Fruit fly (Drosophila melanogaster) whole organism, prepupa: ENCODE results near the gene Notum.
A peak's percentile ranks its signal among the peaks of the same experiment; 100 is the strongest.

Experiments used
- Blimp-1 ChIP-seq: fragments of 200-800 bp; sonication (Bioruptor generic); optimal IDR thresholded peaks from 3 replicates; lab custom pipeline; 2017; ENCODE audit warnings: missing biosample characterization, missing genetic modification characterization, mild to moderate bottlenecking, moderate library complexity, missing genetic modification reagents
- CG10669 ChIP-seq: fragments of 200-800 bp; sonication (Bioruptor generic); optimal IDR thresholded peaks from 3 replicates; lab custom pipeline; 2018; ENCODE audit warnings: missing biosample characterization, mild to moderate bottlenecking, missing genetic modification characterization, moderate library complexity
- CG11762 ChIP-seq: fragments of 200-800 bp; sonication (Bioruptor generic); optimal IDR thresholded peaks from 3 replicates; lab custom pipeline; 2016; ENCODE audit warnings: missing biosample characterization, missing genetic modification characterization; ENCODE audit not compliant: insufficient read depth
- CG11902 ChIP-seq: fragments of 200-800 bp; sonication (Bioruptor generic); optimal IDR thresholded peaks from 3 replicates; lab custom pipeline; 2016; ENCODE audit warnings: missing biosample characterization, missing genetic modification characterization
- CG15336 ChIP-seq: fragments of 200-800 bp; sonication (Bioruptor generic); IDR thresholded peaks from 2 replicates; pipeline ENCODE4 v1.3.6; 2022; ENCODE audit warnings: missing biosample characterization, missing genetic modification characterization
- CG1621 ChIP-seq: fragments of 200-800 bp; sonication (Bioruptor generic); optimal IDR thresholded peaks from 3 replicates; lab custom pipeline; 2018; ENCODE audit warnings: missing biosample characterization, mild to moderate bottlenecking, missing genetic modification characterization
- CG16779 ChIP-seq: fragments of 200-800 bp; sonication (Bioruptor generic); optimal IDR thresholded peaks from 3 replicates; lab custom pipeline; 2017; ENCODE audit warnings: missing biosample characterization, mild to moderate bottlenecking, missing genetic modification characterization
- CG3032 ChIP-seq: fragments of 200-800 bp; optimal IDR thresholded peaks from 2 replicates; lab custom pipeline; 2019; ENCODE audit warnings: missing biosample characterization, mild to moderate bottlenecking, missing genetic modification characterization, moderate library complexity
- CG31627 ChIP-seq: fragments of 200-800 bp; sonication (Bioruptor generic); optimal IDR thresholded peaks from 3 replicates; lab custom pipeline; 2016; ENCODE audit warnings: missing biosample characterization, missing genetic modification characterization
- CG3919 ChIP-seq: fragments of 200-800 bp; sonication (Bioruptor generic); optimal IDR thresholded peaks from 3 replicates; lab custom pipeline; 2016; ENCODE audit warnings: missing biosample characterization, missing genetic modification characterization
- CG4318 ChIP-seq: fragments of 200-800 bp; sonication (Bioruptor generic); optimal IDR thresholded peaks from 3 replicates; lab custom pipeline; 2017; ENCODE audit warnings: missing biosample characterization, mild to moderate bottlenecking, missing genetic modification characterization
- CG6276 ChIP-seq: fragments of 200-800 bp; sonication (Bioruptor generic); optimal IDR thresholded peaks from 2 replicates; lab custom pipeline; 2017; ENCODE audit warnings: missing biosample characterization, mild to moderate bottlenecking, missing genetic modification characterization
- CG6792 ChIP-seq: fragments of 200-800 bp; sonication (Bioruptor generic); optimal IDR thresholded peaks from 3 replicates; lab custom pipeline; 2016; ENCODE audit warnings: missing biosample characterization, missing genetic modification characterization
- CG6854 ChIP-seq: fragments of 200-800 bp; sonication (Bioruptor generic); optimal IDR thresholded peaks from 2 replicates; lab custom pipeline; 2017; ENCODE audit warnings: missing biosample characterization, mild to moderate bottlenecking, missing genetic modification characterization
- CG7368 ChIP-seq: fragments of 200-800 bp; sonication (Bioruptor generic); optimal IDR thresholded peaks from 3 replicates; lab custom pipeline; 2016; ENCODE audit warnings: missing biosample characterization, missing genetic modification characterization
- CG8119 ChIP-seq: fragments of 200-800 bp; sonication (Bioruptor generic); IDR thresholded peaks from 3 replicates; pipeline ENCODE4 v1.3.6; 2022; ENCODE audit warnings: missing biosample characterization, missing genetic modification characterization
- CG8319 ChIP-seq: fragments of 200-800 bp; sonication (Bioruptor generic); optimal IDR thresholded peaks from 3 replicates; lab custom pipeline; 2016; ENCODE audit warnings: missing biosample characterization, missing genetic modification characterization
- CG8632 ChIP-seq: fragments of 200-800 bp; sonication (Bioruptor generic); optimal IDR thresholded peaks from 3 replicates; lab custom pipeline; 2016; ENCODE audit warnings: missing biosample characterization, missing genetic modification characterization
- CG9139 ChIP-seq: fragments of 200-800 bp; sonication (Bioruptor generic); optimal IDR thresholded peaks from 3 replicates; lab custom pipeline; 2017; ENCODE audit warnings: missing biosample characterization, mild to moderate bottlenecking, missing genetic modification characterization
- Eip75B ChIP-seq: fragments of 200-800 bp; sonication (Bioruptor generic); optimal IDR thresholded peaks from 3 replicates; lab custom pipeline; 2016; ENCODE audit warnings: missing biosample characterization, missing genetic modification characterization
- Eip78C ChIP-seq: fragments of 200-800 bp; sonication (Bioruptor generic); peaks from one replicate; lab custom pipeline; 2016; ENCODE audit warnings: missing biosample characterization, missing genetic modification characterization
- Ets21C ChIP-seq: fragments of 200-800 bp; sonication (Bioruptor generic); optimal IDR thresholded peaks from 3 replicates; lab custom pipeline; 2016; ENCODE audit warnings: missing biosample characterization, missing genetic modification characterization
- Gug ChIP-seq: fragments of 200-800 bp; sonication (Bioruptor generic); IDR thresholded peaks from 2 replicates; pipeline ENCODE4 v1.3.6; 2022; ENCODE audit warnings: missing biosample characterization, missing genetic modification characterization
- Hr39 ChIP-seq: fragments of 200-800 bp; sonication (Bioruptor generic); optimal IDR thresholded peaks from 2 replicates; lab custom pipeline; 2016; ENCODE audit warnings: missing biosample characterization, missing genetic modification characterization
- OdsH ChIP-seq: fragments of 200-800 bp; sonication (Bioruptor generic); optimal IDR thresholded peaks from 3 replicates; lab custom pipeline; 2016; ENCODE audit warnings: missing biosample characterization, missing genetic modification characterization
- Smox ChIP-seq: fragments of 200-800 bp; sonication (Bioruptor generic); optimal IDR thresholded peaks from 3 replicates; lab custom pipeline; 2016; ENCODE audit warnings: missing biosample characterization, missing genetic modification characterization
- Sox14 ChIP-seq: fragments of 200-800 bp; sonication (Bioruptor generic); optimal IDR thresholded peaks from 3 replicates; lab custom pipeline; 2016; ENCODE audit warnings: missing biosample characterization, missing genetic modification characterization
- Sox15 ChIP-seq: fragments of 200-800 bp; sonication (Bioruptor generic); optimal IDR thresholded peaks from 3 replicates; lab custom pipeline; 2016; ENCODE audit warnings: missing biosample characterization, missing genetic modification characterization
- achi ChIP-seq: fragments of 200-800 bp; sonication (Bioruptor generic); optimal IDR thresholded peaks from 3 replicates; lab custom pipeline; 2016; ENCODE audit warnings: missing biosample characterization, missing genetic modification characterization
- cyc ChIP-seq: fragments of 200-800 bp; sonication (Bioruptor generic); optimal IDR thresholded peaks from 3 replicates; lab custom pipeline; 2016; ENCODE audit warnings: missing biosample characterization, missing genetic modification characterization
- dsx ChIP-seq: fragments of 200-800 bp; optimal IDR thresholded peaks from 3 replicates; lab custom pipeline; 2019; ENCODE audit warnings: missing biosample characterization, mild to moderate bottlenecking, missing genetic modification characterization, moderate library complexity; ENCODE audit not compliant: poor library complexity, severe bottlenecking
- esn ChIP-seq: fragments of 200-800 bp; sonication (Bioruptor generic); optimal IDR thresholded peaks from 2 replicates; lab custom pipeline; 2016; ENCODE audit warnings: missing biosample characterization, mild to moderate bottlenecking, missing genetic modification characterization, moderate library complexity
- fkh ChIP-seq: fragments of 200-800 bp; sonication (Bioruptor generic); optimal IDR thresholded peaks from 3 replicates; lab custom pipeline; 2017; ENCODE audit warnings: missing biosample characterization, mild to moderate bottlenecking, missing genetic modification characterization, moderate library complexity
- lz ChIP-seq: fragments of 200-800 bp; sonication (Bioruptor generic); optimal IDR thresholded peaks from 3 replicates; lab custom pipeline; 2016; ENCODE audit warnings: missing biosample characterization, missing genetic modification characterization
- net ChIP-seq: fragments of 200-800 bp; sonication (Bioruptor generic); optimal IDR thresholded peaks from 3 replicates; lab custom pipeline; 2016; ENCODE audit warnings: missing biosample characterization, missing genetic modification characterization
- pdm3 ChIP-seq: fragments of 200-800 bp; sonication (Bioruptor generic); optimal IDR thresholded peaks from 3 replicates; lab custom pipeline; 2016; ENCODE audit warnings: missing biosample characterization, missing genetic modification characterization
- spab ChIP-seq: fragments of 200-800 bp; sonication (Bioruptor generic); optimal IDR thresholded peaks from 2 replicates; lab custom pipeline; 2017; ENCODE audit warnings: missing biosample characterization, mild to moderate bottlenecking, missing genetic modification characterization, missing genetic modification reagents
- topi ChIP-seq: fragments of 200-800 bp; sonication (Bioruptor generic); optimal IDR thresholded peaks from 3 replicates; lab custom pipeline; 2016; ENCODE audit warnings: missing biosample characterization, missing genetic modification characterization
- vri ChIP-seq: fragments of 200-800 bp; sonication (Bioruptor generic); optimal IDR thresholded peaks from 3 replicates; lab custom pipeline; 2016; ENCODE audit warnings: missing biosample characterization, mild to moderate bottlenecking, missing genetic modification characterization

Notum gene

DNA sequence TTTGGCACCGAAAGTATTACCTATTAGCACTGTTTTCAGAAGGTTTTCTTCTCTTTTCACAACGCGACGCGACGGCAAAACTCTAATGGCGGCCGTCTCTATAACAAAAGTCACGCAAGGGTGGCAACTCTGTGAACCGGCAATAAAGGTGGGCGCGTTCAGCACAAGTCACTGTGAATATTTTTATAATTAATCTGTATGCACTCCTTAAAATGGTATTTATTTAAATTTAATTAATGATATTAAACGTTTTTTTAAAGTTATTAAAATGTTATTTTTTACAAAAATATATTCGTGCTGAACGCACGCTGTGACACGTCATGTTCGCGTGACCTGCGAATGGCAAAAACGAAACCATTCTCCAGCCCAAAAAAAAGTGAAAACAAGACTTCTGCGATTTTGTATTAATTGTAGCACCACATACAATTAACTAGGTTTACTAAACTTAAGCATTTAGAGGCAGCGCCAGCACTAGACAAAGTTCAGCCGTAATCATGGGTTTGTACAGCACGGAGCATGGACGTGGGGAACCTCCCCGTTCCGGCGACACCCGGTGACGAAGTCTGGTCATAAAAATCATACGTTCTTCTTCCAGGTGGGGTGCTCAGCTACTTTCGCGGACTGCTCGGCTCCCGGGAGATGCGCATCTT, 40.4 kb upstream of the Notum start, which contains the start of the genes brm and Arl1 (continued):
- TF ChIP-seq CG8119 = peak; percentile 98
- TF ChIP-seq CG11762 (GFP tag; lab: Kevin White, UChicago) = peak; percentile 95
- peak; percentile 97 for TF ChIP-seq net
- peak; percentile 96 for TF ChIP-seq pdm3 (GFP tag; lab: Kevin White, UChicago)
- peak; percentile 95 for TF ChIP-seq CG8319 (GFP tag; lab: Kevin White, UChicago)
- TF ChIP-seq CG15336 (GFP tag; lab: Robert Waterston, UW) = peak; percentile 98
- TF ChIP-seq CG3032 (tag; lab: Kevin White, UChicago) = peak; percentile 99
- peak; percentile 98 for TF ChIP-seq Sox15 (GFP tag; lab: Kevin White, UChicago)
- TF ChIP-seq Blimp-1 = peak; percentile 92
- peak; percentile 95 for TF ChIP-seq Sox14
- peak; percentile 99 for TF ChIP-seq CG4318 (GFP tag; lab: Kevin White, UChicago)
- peak; percentile 93 for TF ChIP-seq CG1621
- TF ChIP-seq CG3919 (GFP tag; lab: Kevin White, UChicago) = peak; percentile 98
- peak; percentile 92 for TF ChIP-seq CG6854 (GFP tag; lab: Kevin White, UChicago)
- TF ChIP-seq Eip78C = peak; percentile 99
- peak; percentile 96 for TF ChIP-seq CG10669 (GFP tag; lab: Kevin White, UChicago)
- peak; percentile 98 for TF ChIP-seq OdsH (GFP tag; lab: Kevin White, UChicago)
- peak; percentile 96 for TF ChIP-seq spab
- peak; percentile 96 for TF ChIP-seq esn
- peak; percentile 98 for TF ChIP-seq CG8632 (GFP tag; lab: Kevin White, UChicago)
- no peak for TF ChIP-seq fkh
- peak; percentile 96 for TF ChIP-seq topi (GFP tag; lab: Kevin White, UChicago)
- no peak for TF ChIP-seq CG16779

DNA sequence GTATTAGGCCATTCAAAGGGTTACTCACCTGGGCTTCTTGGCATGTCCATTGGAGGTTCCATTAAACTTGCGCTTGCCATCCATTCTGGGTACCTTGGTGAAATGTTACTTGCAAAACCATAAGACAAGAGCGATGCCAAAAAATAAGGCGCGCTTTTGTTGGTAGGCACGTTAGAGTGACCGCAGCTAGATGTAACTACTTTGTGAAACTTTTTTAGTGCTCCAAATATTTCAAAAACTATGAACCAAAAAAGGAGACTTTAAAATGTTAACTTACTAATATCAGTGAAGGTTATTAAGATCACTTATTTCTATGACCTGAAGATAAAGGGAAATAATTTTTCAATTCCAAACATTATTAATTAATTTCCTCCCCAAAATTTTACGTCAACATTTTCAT, 35.6 kb upstream of the Notum start, which contains the start of gene PolD1:
PolD1 (minus strand) TSS at position 181 of the 400 bp plus-strand sequence.
- TF ChIP-seq vri (GFP tag; lab: Kevin White, UChicago) (no peak), CG6792 (GFP tag; lab: Kevin White, UChicago) (no peak), pdm3 (GFP tag; lab: Kevin White, UChicago) (no peak), CG8119 (no peak)

DNA sequence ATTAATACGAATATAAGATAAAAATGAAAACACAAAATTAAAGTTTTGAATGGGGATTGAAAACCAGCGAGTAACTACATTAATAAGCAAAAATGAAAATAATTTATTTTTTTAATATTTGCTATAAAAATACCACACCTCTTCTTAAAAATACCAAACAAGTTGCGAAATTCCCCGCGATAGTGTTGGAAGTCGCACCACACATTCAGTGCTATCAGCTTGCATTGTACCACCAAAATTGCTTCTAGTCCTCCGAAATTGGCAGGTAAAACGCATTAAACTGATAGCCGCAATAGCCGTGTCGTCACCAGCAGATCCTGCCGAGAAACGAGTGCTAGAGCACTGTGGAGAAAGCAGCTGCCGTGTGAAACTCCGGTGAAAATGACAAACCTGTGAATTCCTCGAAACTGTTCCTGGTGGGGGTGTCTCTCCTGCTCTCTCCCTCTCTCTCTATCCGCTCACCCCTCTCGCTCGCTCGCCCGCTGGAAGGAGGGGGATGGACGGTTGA, 35.2 kb upstream of the Notum start, which contains the start of gene Hip14:
Hip14 (plus strand) TSS at position 198 of the 508 bp plus-strand sequence.
- peak; percentile 59 for TF ChIP-seq CG6854 (GFP tag; lab: Kevin White, UChicago)
- TF ChIP-seq CG9139 (GFP tag; lab: Kevin White, UChicago) = no peak
- peak; percentile 0 for TF ChIP-seq dsx (GFP tag; lab: Kevin White, UChicago)
- peak; percentile 12 for TF ChIP-seq cyc (GFP tag; lab: Kevin White, UChicago)
- peak; percentile 35; the same call in 1 of the 2 replicates for TF ChIP-seq CG15336 (GFP tag; lab: Robert Waterston, UW)
- TF ChIP-seq topi (GFP tag; lab: Kevin White, UChicago) = peak; percentile 32
- no peak for TF ChIP-seq CG6276
- TF ChIP-seq CG11902 (GFP tag; lab: Kevin White, UChicago) = no peak
- TF ChIP-seq esn = peak; percentile 36
- no peak for TF ChIP-seq CG11762 (GFP tag; lab: Kevin White, UChicago)
- TF ChIP-seq fkh = no peak
- no peak for TF ChIP-seq achi (GFP tag; lab: Kevin White, UChicago)
- TF ChIP-seq CG7368 (GFP tag; lab: Kevin White, UChicago) = no peak
- no peak for TF ChIP-seq Smox (GFP tag; lab: Kevin White, UChicago)
- no peak for TF ChIP-seq Gug (GFP tag; lab: Robert Waterston, UW)
- TF ChIP-seq CG31627 (GFP tag; lab: Kevin White, UChicago) = peak; percentile 19
- TF ChIP-seq Hr39 (GFP tag; lab: Kevin White, UChicago) = no peak
- peak; percentile 11 for TF ChIP-seq CG3032 (tag; lab: Kevin White, UChicago)
- peak; percentile 15 for TF ChIP-seq Sox14
- no peak for TF ChIP-seq Ets21C (GFP tag; lab: Kevin White, UChicago)
- TF ChIP-seq Eip78C = peak; percentile 43
- peak; percentile 33 for TF ChIP-seq lz
- TF ChIP-seq vri (GFP tag; lab: Kevin White, UChicago) = peak; percentile 66
- no peak for TF ChIP-seq Eip75B
- TF ChIP-seq OdsH (GFP tag; lab: Kevin White, UChicago) = no peak
